Worm (Caenorhabditis elegans): ENCODE data around the gene F36F12.7.

Gene F36F12.7

ce11 chrV:2133512-2133911 lies 34.4 kb downstream of the F36F12.7 start:
- TF ChIP-seq chd-7 (tag; optimal IDR thresholded peaks at IDR 0.05) (peak; percentile 41), zim-3 (tag; optimal IDR thresholded peaks at IDR 0.05) (no peak), F23B12.7 (tag; optimal IDR thresholded peaks at IDR 0.05; ENCODE audit: insufficient read depth) (no peak), zfh-2 (GFP tag; conservative IDR thresholded peaks at IDR 0.05) (peak; percentile 84), mel-28 (tag; optimal IDR thresholded peaks at IDR 0.05; ENCODE audit: borderline replicate concordance) (no peak), F52B5.7 (tag; optimal IDR thresholded peaks at IDR 0.05) (no peak), Y67H2A.10 (GFP tag; conservative IDR thresholded peaks at IDR 0.05) (no peak), K12H6.12 (tag; optimal IDR thresholded peaks at IDR 0.05) (peak; percentile 70), T07F8.4 (tag; optimal IDR thresholded peaks at IDR 0.05) (no peak), dox-1 (GFP tag; IDR thresholded peaks at IDR 0.05) (peak; percentile 42; the same call in 1 of the 2 replicates), mcd-1 (GFP tag; IDR thresholded peaks at IDR 0.05) (0 out of 2 replicates have a peak, but pooled peaks have one; percentile 41), hmg-1.2 (GFP tag; IDR thresholded peaks at IDR 0.05) (peak; percentile 37; the same call in 1 of the 2 replicates), snpc-4 (GFP tag; optimal IDR thresholded peaks at IDR 0.05) (no peak), snpc-4 (tag; optimal IDR thresholded peaks at IDR 0.05) (peak in 1 of 4 experiments; percentile 13), nhr-80 (tag; optimal IDR thresholded peaks at IDR 0.05) (peak; percentile 7), ceh-27 (GFP tag; optimal IDR thresholded peaks at IDR 0.05) (peak; percentile 43), egrh-3 (GFP tag; IDR thresholded peaks at IDR 0.05) (peak; percentile 31; the same call in 1 of the 2 replicates), somi-1 (GFP tag; optimal IDR thresholded peaks at IDR 0.05) (no peak), cebp-1 (GFP tag; IDR thresholded peaks at IDR 0.05) (no peak), cebp-1 (tag; optimal IDR thresholded peaks at IDR 0.05) (peak; percentile 74), atf-7 (tag; optimal IDR thresholded peaks at IDR 0.05) (peak; percentile 45), lin-40 (tag; optimal IDR thresholded peaks at IDR 0.05) (peak; percentile 21), lin-35 (GFP tag; optimal IDR thresholded peaks at IDR 0.05) (peak in 1 of 3 experiments; percentile 80), K11D2.4 (GFP tag; IDR thresholded peaks at IDR 0.05) (peak; percentile 57), repo-1 (tag; optimal IDR thresholded peaks at IDR 0.05) (no peak)

ce11 chrV:2134340-2134739 lies 35.2 kb downstream of the F36F12.7 start:
- TF ChIP-seq lin-35 (GFP tag; optimal IDR thresholded peaks at IDR 0.05) (peak in 1 of 3 experiments; percentile 9), F10E7.11 (tag; optimal IDR thresholded peaks at IDR 0.05) (no peak), bed-2 (GFP tag; IDR thresholded peaks at IDR 0.05) (no peak)

- TF ChIP-seq lsy-27 (tag; optimal IDR thresholded peaks at IDR 0.05; ENCODE audit: borderline replicate concordance, insufficient read depth) (no peak), mel-28 (tag; optimal IDR thresholded peaks at IDR 0.05; ENCODE audit: borderline replicate concordance) (no peak), attf-6 (GFP tag; IDR thresholded peaks at IDR 0.05) (no peak), nhr-179 (tag; optimal IDR thresholded peaks at IDR 0.05) (no peak), aptf-3 (GFP tag; IDR thresholded peaks at IDR 0.05) (no peak), madf-10 (tag; optimal IDR thresholded peaks at IDR 0.05) (no peak), F39B2.1 (GFP tag; IDR thresholded peaks at IDR 0.05) (no peak), egrh-3 (GFP tag; IDR thresholded peaks at IDR 0.05) (peak; percentile 55), dox-1 (GFP tag; IDR thresholded peaks at IDR 0.05) (peak; percentile 49; the same call in 1 of the 2 replicates), K12H6.12 (tag; optimal IDR thresholded peaks at IDR 0.05) (peak; percentile 25), ztf-3 (GFP tag; optimal IDR thresholded peaks at IDR 0.05) (no peak), ztf-6 (GFP tag; IDR thresholded peaks at IDR 0.05) (no peak), cebp-1 (GFP tag; IDR thresholded peaks at IDR 0.05) (no peak), cebp-1 (tag; optimal IDR thresholded peaks at IDR 0.05) (peak; percentile 46), bed-2 (GFP tag; IDR thresholded peaks at IDR 0.05) (no peak), nhr-80 (tag; optimal IDR thresholded peaks at IDR 0.05) (peak; percentile 36), C17E4.6 (GFP tag; IDR thresholded peaks at IDR 0.05) (no peak), lin-35 (GFP tag; optimal IDR thresholded peaks at IDR 0.05) (peak in 1 of 3 experiments; percentile 16), F22D6.2 (tag; optimal IDR thresholded peaks at IDR 0.05) (no peak), F52B5.7 (tag; optimal IDR thresholded peaks at IDR 0.05) (no peak), snpc-1.3 (tag; optimal IDR thresholded peaks at IDR 0.05; ENCODE audit: insufficient read depth) (no peak), snpc-4 (GFP tag; optimal IDR thresholded peaks at IDR 0.05) (no peak), snpc-4 (tag; optimal IDR thresholded peaks at IDR 0.05) (no peak), lsl-1 (GFP tag; optimal IDR thresholded peaks at IDR 0.05) (no peak), ccch-3 (GFP tag; optimal IDR thresholded peaks at IDR 0.05) (no peak)
Measured at ce11 chrV:2135323-2135722, 36.2 kb downstream of the F36F12.7 start.

Measured in whole organism, young adult.